Fruit fly (Drosophila melanogaster): ENCODE measurements around the gene CG34355.
"Not testable (repeated sequence)": the region's sequence is repeated elsewhere in the genome, so short reads cannot be mapped to it uniquely, and the experiment has no call there.

The CG34355 gene

DNA sequence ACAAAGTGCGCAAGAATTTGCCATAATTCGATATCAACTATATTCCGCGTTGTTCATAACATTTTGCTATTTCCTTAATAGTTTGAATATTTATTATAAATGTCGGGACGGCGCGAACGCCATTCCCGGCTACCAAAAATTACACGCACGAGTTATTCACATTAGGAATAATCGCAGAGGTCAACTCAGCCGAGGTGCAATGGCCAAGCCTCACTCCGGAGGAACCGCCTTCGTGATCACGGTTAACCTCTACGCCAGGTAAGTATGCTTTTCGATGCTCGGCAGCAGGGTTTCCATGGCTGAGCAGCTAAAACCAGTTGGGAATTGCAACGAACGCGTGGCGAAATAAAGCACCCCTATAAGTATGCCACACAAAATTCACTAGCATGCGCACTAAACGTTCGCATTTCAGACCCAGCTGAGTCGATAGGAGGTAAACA lies 55.7 kb downstream of the CG34355 start (continued):
- TF ChIP-seq CG8290 (GFP tag; optimal IDR thresholded peaks at IDR 0.05) = peak; percentile 31
- TF ChIP-seq CG8290 (tag; optimal IDR thresholded peaks at IDR 0.05) = peak in 1 of 2 experiments; percentile 83
- peak; percentile 70 for TF ChIP-seq CG17359 (tag; optimal IDR thresholded peaks at IDR 0.05)
- TF ChIP-seq NFAT (GFP tag; IDR thresholded peaks at IDR 0.05) = peak; percentile 79
- TF ChIP-seq CG3407 (GFP tag; optimal IDR thresholded peaks at IDR 0.05) = peak; percentile 37
- peak; percentile 66 for TF ChIP-seq tup (GFP tag; optimal IDR thresholded peaks at IDR 0.05)
- peak; percentile 12 for TF ChIP-seq BEAF-32 (GFP tag; optimal IDR thresholded peaks at IDR 0.05)
- peak; percentile 57 for TF ChIP-seq btn (GFP tag; optimal IDR thresholded peaks at IDR 0.05)
- peak; percentile 60 for TF ChIP-seq HHEX (GFP tag; optimal IDR thresholded peaks at IDR 0.05)
- TF ChIP-seq CG14014 (GFP tag; IDR thresholded peaks at IDR 0.05) = peak; percentile 73; the same call in 1 of the 2 replicates
- peak; percentile 36 for TF ChIP-seq CG15011 (GFP tag; optimal IDR thresholded peaks at IDR 0.05)
- TF ChIP-seq Sry-δ (GFP tag; optimal IDR thresholded peaks at IDR 0.05) = peak; percentile 42
- peak; percentile 35 for TF ChIP-seq Dek (tag; optimal IDR thresholded peaks at IDR 0.05)
- peak; percentile 46 for TF ChIP-seq CG13775 (GFP tag; optimal IDR thresholded peaks at IDR 0.05)
- peak; percentile 73; the same call in 2 of the 3 replicates for TF ChIP-seq Optix (GFP tag; IDR thresholded peaks at IDR 0.05)
- TF ChIP-seq CG31224 (GFP tag; IDR thresholded peaks at IDR 0.05) = peak; percentile 37; the same call in 1 of the 2 replicates
- 0 out of 2 replicates have a peak, but pooled peaks have one; percentile 42 for TF ChIP-seq sna (GFP tag; IDR thresholded peaks at IDR 0.05; ENCODE audit: partially characterized antibody)
- TF ChIP-seq Rfx (GFP tag; IDR thresholded peaks at IDR 0.05) = peak; percentile 82
- peak; percentile 41 for TF ChIP-seq mirr (GFP tag; optimal IDR thresholded peaks at IDR 0.05)
- peak; percentile 89 for TF ChIP-seq lilli (GFP tag; optimal IDR thresholded peaks at IDR 0.05)
- peak; percentile 41 for TF ChIP-seq CG18619 (GFP tag; optimal IDR thresholded peaks at IDR 0.05)
- peak; percentile 66 for TF ChIP-seq HLHmδ (GFP tag; optimal IDR thresholded peaks at IDR 0.05)
- peak; percentile 80; the same call in 2 of the 3 replicates for TF ChIP-seq CG2199 (GFP tag; IDR thresholded peaks at IDR 0.05)
- peak; percentile 51 for TF ChIP-seq CG5245 (GFP tag; optimal IDR thresholded peaks at IDR 0.05)
- TF ChIP-seq Aef1 (GFP tag; IDR thresholded peaks at IDR 0.05) = peak; percentile 40; the same call in 1 of the 3 replicates
- peak; percentile 52 for TF ChIP-seq CG4854 (GFP tag; optimal IDR thresholded peaks at IDR 0.05)
- TF ChIP-seq CG1602 (GFP tag; optimal IDR thresholded peaks at IDR 0.05) = peak; percentile 44
- peak; percentile 49 for TF ChIP-seq Mad (GFP tag; optimal IDR thresholded peaks at IDR 0.05)
- TF ChIP-seq Nf-YA (GFP tag; IDR thresholded peaks at IDR 0.05) = peak; percentile 74
- TF ChIP-seq zfh2 (GFP tag; optimal IDR thresholded peaks at IDR 0.05) = peak; percentile 34
- TF ChIP-seq gce (GFP tag; IDR thresholded peaks at IDR 0.05) = peak; percentile 83
- peak; percentile 58 for TF ChIP-seq Xbp1 (GFP tag; optimal IDR thresholded peaks at IDR 0.05)
- peak; percentile 74 for TF ChIP-seq CG10209 (GFP tag; optimal IDR thresholded peaks at IDR 0.05)
- TF ChIP-seq CG15269 (tag; optimal IDR thresholded peaks at IDR 0.05) = peak; percentile 65
- TF ChIP-seq jumu (GFP tag; optimal IDR thresholded peaks at IDR 0.05) = peak; percentile 54
- peak; percentile 11 for TF ChIP-seq Dp (GFP tag; optimal IDR thresholded peaks at IDR 0.05)
- TF ChIP-seq CG9876 (GFP tag; optimal IDR thresholded peaks at IDR 0.05) = peak; percentile 56
- TF ChIP-seq HmgD (GFP tag; optimal IDR thresholded peaks at IDR 0.05) = peak; percentile 40
- TF ChIP-seq lov (optimal IDR thresholded peaks at IDR 0.05) = not testable (repeated sequence)
- peak; percentile 53; the same call in 1 of the 3 replicates for TF ChIP-seq lov (GFP tag; IDR thresholded peaks at IDR 0.05)
- TF ChIP-seq nmo (GFP tag; optimal IDR thresholded peaks at IDR 0.05) = peak; percentile 51
- peak; percentile 9 for TF ChIP-seq kay (GFP tag; optimal IDR thresholded peaks at IDR 0.05)
- peak; percentile 45 for TF ChIP-seq Nf-YC (tag; optimal IDR thresholded peaks at IDR 0.05)
- peak; percentile 90 for TF ChIP-seq Ets65A (GFP tag)
- TF ChIP-seq Fer1 (GFP tag; optimal IDR thresholded peaks at IDR 0.05) = peak; percentile 41
- peak; percentile 54 for TF ChIP-seq CG1792 (GFP tag; optimal IDR thresholded peaks at IDR 0.05)
- peak; percentile 83 for TF ChIP-seq vvl (GFP tag; IDR thresholded peaks at IDR 0.05)
- TF ChIP-seq CG10267 (tag; optimal IDR thresholded peaks at IDR 0.05) = peak; percentile 18
- TF ChIP-seq cas (GFP tag; IDR thresholded peaks at IDR 0.05) = peak; percentile 46; the same call in 1 of the 2 replicates
- peak; percentile 30; the same call in 1 of the 3 replicates for TF ChIP-seq zen2 (GFP tag; IDR thresholded peaks at IDR 0.05; ENCODE audit: partially characterized antibody)
- TF ChIP-seq oc (tag; optimal IDR thresholded peaks at IDR 0.05) = peak; percentile 65

Measured in whole organism, embryonic.